Fruit fly (Drosophila melanogaster): ENCODE data around the gene polybromo.

Gene polybromo

dm6 chr3R:24771273-24772231, 33.5 kb downstream of the polybromo start, which contains the start of gene CG42331:
Gene CG42331, plus strand, starts transcription at chr3R:24772181.
- TF ChIP-seq noc (tag; optimal IDR thresholded peaks at IDR 0.05) = peak; percentile 69

dm6 chr3R:24769601-24770000, 35.5 kb downstream of the polybromo start:
- TF ChIP-seq noc (tag; optimal IDR thresholded peaks at IDR 0.05) = no peak

- peak; percentile 32 for TF ChIP-seq noc (tag; optimal IDR thresholded peaks at IDR 0.05)
Observed at dm6 chr3R:24768538-24769401, 36.3 kb downstream of the polybromo start, which contains the start of gene CG13631. Gene CG13631, plus strand, starts transcription at chr3R:24769351.

dm6 chr3R:24767667-24768340, 37.3 kb downstream of the polybromo start:
- TF ChIP-seq noc (tag; optimal IDR thresholded peaks at IDR 0.05) = no peak

- no peak for TF ChIP-seq noc (tag; optimal IDR thresholded peaks at IDR 0.05)
Observed at dm6 chr3R:24766684-24767083, 38.4 kb downstream of the polybromo start.

dm6 chr3R:24764971-24765370, 40.1 kb downstream of the polybromo start, which contains the start of gene AstA:
Gene AstA, minus strand, starts transcription at chr3R:24765071.
- no peak for TF ChIP-seq noc (tag; optimal IDR thresholded peaks at IDR 0.05)

- TF ChIP-seq noc (tag; optimal IDR thresholded peaks at IDR 0.05) = no peak
Observed at dm6 chr3R:24753561-24754027, 51.5 kb downstream of the polybromo start, which contains the start of gene asp. Gene asp, plus strand, starts transcription at chr3R:24753849.
